Worm (Caenorhabditis elegans): ENCODE measurements around the gene fbxc-33.

Gene fbxc-33

ce11 chrII:932718-933117, 19.2 kb downstream of the fbxc-33 start, which contains the start of gene acs-15:
Gene acs-15, plus strand, starts transcription at chrII:933018.
- TF ChIP-seq lsy-2 (tag; optimal IDR thresholded peaks at IDR 0.05): no peak
- TF ChIP-seq skn-1 (tag; optimal IDR thresholded peaks at IDR 0.05): no peak
- TF ChIP-seq sma-9 (GFP tag; optimal IDR thresholded peaks at IDR 0.05): no peak
- TF ChIP-seq sma-9 (tag; optimal IDR thresholded peaks at IDR 0.05): no peak
- no peak for TF ChIP-seq lin-11 (tag; optimal IDR thresholded peaks at IDR 0.05)
- TF ChIP-seq lin-39 (tag; optimal IDR thresholded peaks at IDR 0.05): no peak
- no peak for TF ChIP-seq peb-1 (tag; optimal IDR thresholded peaks at IDR 0.05)
- no peak for TF ChIP-seq gmeb-1 (tag; optimal IDR thresholded peaks at IDR 0.05)
- no peak for TF ChIP-seq elt-1 (tag; optimal IDR thresholded peaks at IDR 0.05)

ce11 chrII:937265-937664, 23.8 kb downstream of the fbxc-33 start:
- TF ChIP-seq unc-62 (GFP tag; optimal IDR thresholded peaks at IDR 0.05) (no peak), nhr-21 (tag; optimal IDR thresholded peaks at IDR 0.05) (no peak)

- TF ChIP-seq mbf-1 (tag; optimal IDR thresholded peaks at IDR 0.05) (no peak), nhr-237 (tag; optimal IDR thresholded peaks at IDR 0.05) (no peak), lin-39 (tag; optimal IDR thresholded peaks at IDR 0.05) (no peak), ceh-16 (tag; optimal IDR thresholded peaks at IDR 0.05) (no peak), crh-2 (tag; optimal IDR thresholded peaks at IDR 0.05) (no peak), ztf-1 (GFP tag; conservative IDR thresholded peaks at IDR 0.05) (no peak), sma-9 (GFP tag; optimal IDR thresholded peaks at IDR 0.05) (no peak), sma-9 (tag; optimal IDR thresholded peaks at IDR 0.05) (no peak), zag-1 (tag; optimal IDR thresholded peaks at IDR 0.05) (no peak), alr-1 (tag; optimal IDR thresholded peaks at IDR 0.05) (no peak), C34F6.9 (tag; optimal IDR thresholded peaks at IDR 0.05) (no peak)
Measured at ce11 chrII:938549-938948, 25.1 kb downstream of the fbxc-33 start, which contains the start of gene R07C3.3. Gene R07C3.3, plus strand, starts transcription at chrII:938849.

ce11 chrII:940779-941178, 27.3 kb downstream of the fbxc-33 start, which contains the start of gene fbxc-36:
Gene fbxc-36, plus strand, starts transcription at chrII:940983.
- TF ChIP-seq alr-1 (tag; optimal IDR thresholded peaks at IDR 0.05): no peak
- no peak for TF ChIP-seq zag-1 (tag; optimal IDR thresholded peaks at IDR 0.05)
- TF ChIP-seq blmp-1 (tag; optimal IDR thresholded peaks at IDR 0.05; ENCODE audit: insufficient read depth): no peak
- no peak for TF ChIP-seq mab-5 (tag; optimal IDR thresholded peaks at IDR 0.05)
- TF ChIP-seq unc-39 (tag; optimal IDR thresholded peaks at IDR 0.05): no peak
- TF ChIP-seq lsy-2 (tag; optimal IDR thresholded peaks at IDR 0.05): no peak
- no peak for TF ChIP-seq nhr-12 (tag; optimal IDR thresholded peaks at IDR 0.05)
- no peak for TF ChIP-seq nhr-21 (tag; optimal IDR thresholded peaks at IDR 0.05)
- no peak for TF ChIP-seq sma-3 (GFP tag; optimal IDR thresholded peaks at IDR 0.05)
- no peak for TF ChIP-seq sem-4 (tag; optimal IDR thresholded peaks at IDR 0.05)
- no peak for TF ChIP-seq lin-39 (tag; optimal IDR thresholded peaks at IDR 0.05)
- TF ChIP-seq R02D3.7 (tag; optimal IDR thresholded peaks at IDR 0.05): no peak
- TF ChIP-seq C34F6.9 (tag; optimal IDR thresholded peaks at IDR 0.05): no peak
- no peak for TF ChIP-seq ama-1 (optimal IDR thresholded peaks at IDR 0.05)
- no peak for TF ChIP-seq fos-1 (tag; optimal IDR thresholded peaks at IDR 0.05)
- TF ChIP-seq ceh-82 (tag; optimal IDR thresholded peaks at IDR 0.05): no peak
- TF ChIP-seq peb-1 (tag; optimal IDR thresholded peaks at IDR 0.05): no peak
- no peak for TF ChIP-seq aly-2 (tag; optimal IDR thresholded peaks at IDR 0.05)

- peak; percentile 71 for TF ChIP-seq fos-1 (tag; optimal IDR thresholded peaks at IDR 0.05)
- TF ChIP-seq zag-1 (tag; optimal IDR thresholded peaks at IDR 0.05): no peak
Measured at ce11 chrII:943773-944172, 30.3 kb downstream of the fbxc-33 start, which contains the start of gene clec-43. Gene clec-43, plus strand, starts transcription at chrII:944066.

DNA sequence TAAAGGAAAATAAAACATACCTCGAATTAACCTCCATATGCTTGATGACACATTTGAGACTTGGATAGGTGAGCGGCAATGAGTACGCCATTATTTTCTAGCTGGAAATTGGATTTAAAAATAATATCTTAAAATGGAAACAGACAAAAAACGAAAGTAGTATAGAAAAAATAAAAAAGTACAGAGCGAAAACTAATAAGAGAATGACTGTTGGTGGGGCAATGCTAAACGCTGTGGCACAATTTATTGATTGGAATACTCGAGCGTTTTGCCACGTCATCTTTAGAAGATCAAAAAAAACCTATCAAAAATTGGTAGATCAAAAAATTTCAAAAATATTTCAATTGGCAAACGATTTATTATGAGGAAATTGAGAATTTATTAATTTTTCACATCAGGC, 34.6 kb downstream of the fbxc-33 start, which contains the start of gene fbxc-32:
TSS of gene fbxc-32 (minus strand) at position 101 of the 400 bp plus-strand sequence.
- TF ChIP-seq fos-1 (tag; optimal IDR thresholded peaks at IDR 0.05) (no peak), sma-3 (GFP tag; optimal IDR thresholded peaks at IDR 0.05) (no peak)

DNA sequence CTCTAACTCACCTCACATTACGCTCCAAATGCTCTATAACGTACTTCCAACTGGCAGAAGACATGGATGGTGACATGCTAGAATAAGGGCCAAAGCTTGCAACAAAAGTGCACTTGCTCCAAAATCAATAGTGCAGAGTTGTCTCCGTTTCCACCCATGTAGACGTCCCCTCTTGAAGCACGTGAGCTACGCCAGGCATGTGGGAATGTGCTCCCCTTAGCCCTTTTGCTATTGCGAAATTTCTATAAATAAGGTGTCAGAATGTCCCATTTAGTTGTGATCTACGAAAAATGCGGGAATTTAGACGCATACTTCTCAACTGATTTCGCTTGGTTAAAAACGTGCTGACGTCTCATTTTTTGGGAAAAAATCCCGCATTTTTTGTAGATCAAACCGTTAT, 36.9 kb downstream of the fbxc-33 start:
- no peak for TF ChIP-seq lin-11 (tag; optimal IDR thresholded peaks at IDR 0.05)
- TF ChIP-seq ceh-16 (tag; optimal IDR thresholded peaks at IDR 0.05): no peak
- TF ChIP-seq unc-39 (tag; optimal IDR thresholded peaks at IDR 0.05): no peak
- peak; percentile 33 for TF ChIP-seq unc-55 (GFP tag; optimal IDR thresholded peaks at IDR 0.05)
- TF ChIP-seq nhr-77 (tag; optimal IDR thresholded peaks at IDR 0.05): no peak
- TF ChIP-seq lin-13 (GFP tag; optimal IDR thresholded peaks at IDR 0.05): no peak
- peak; percentile 54 for TF ChIP-seq sma-9 (GFP tag; optimal IDR thresholded peaks at IDR 0.05)
- TF ChIP-seq sma-9 (tag; optimal IDR thresholded peaks at IDR 0.05): no peak
- peak; percentile 34 for TF ChIP-seq C34F6.9 (tag; optimal IDR thresholded peaks at IDR 0.05)
